Worm (Caenorhabditis elegans): Measurements from ENCODE around the gene ire-1.
A peak's percentile ranks its signal among the peaks of the same experiment; 100 is the strongest.

Gene ire-1

ce11 chrII:8124867-8125266 is at the start of gene ire-1:
ire-1 (minus strand) TSS chrII:8124910.
- TF ChIP-seq hlh-11 (tag; optimal IDR thresholded peaks at IDR 0.05) (peak; percentile 44), pqm-1 (tag; optimal IDR thresholded peaks at IDR 0.05) (peak; percentile 23), hif-1 (tag; optimal IDR thresholded peaks at IDR 0.05) (peak in 1 of 2 experiments; percentile 31), mxl-3 (GFP tag; optimal IDR thresholded peaks at IDR 0.05) (peak; percentile 15), duxl-1 (tag; optimal IDR thresholded peaks at IDR 0.05; ENCODE audit: poor library complexity) (no peak), lin-38 (GFP tag; IDR thresholded peaks at IDR 0.05) (peak; percentile 54), daf-16 (GFP tag; optimal IDR thresholded peaks at IDR 0.05) (no peak), daf-16 (tag; optimal IDR thresholded peaks at IDR 0.05) (peak; percentile 57), lin-39 (tag; optimal IDR thresholded peaks at IDR 0.05) (no peak), Y105C5A.15 (GFP tag; IDR thresholded peaks at IDR 0.05) (no peak), hlh-30 (tag; optimal IDR thresholded peaks at IDR 0.05; ENCODE audit: insufficient read depth) (peak; percentile 42), nhr-76 (tag; optimal IDR thresholded peaks at IDR 0.05) (no peak), dmd-6 (GFP tag; IDR thresholded peaks at IDR 0.05) (peak; percentile 26; the same call in 1 of the 2 replicates), D1046.2 (GFP tag; IDR thresholded peaks at IDR 0.05) (no peak), dpl-1 (GFP tag; optimal IDR thresholded peaks at IDR 0.05) (peak; percentile 69), dve-1 (tag; optimal IDR thresholded peaks at IDR 0.05; ENCODE audit: insufficient read depth) (peak; percentile 72), hmg-1.1 (GFP tag; IDR thresholded peaks at IDR 0.05) (peak; percentile 38; the same call in 1 of the 2 replicates), ceh-28 (tag; optimal IDR thresholded peaks at IDR 0.05) (no peak), nhr-28 (tag; optimal IDR thresholded peaks at IDR 0.05) (peak; percentile 49), rbr-2 (tag; optimal IDR thresholded peaks at IDR 0.05) (peak; percentile 6), lin-29 (GFP tag; IDR thresholded peaks at IDR 0.05) (no peak), T20F7.1 (GFP tag; optimal IDR thresholded peaks at IDR 0.05) (peak; percentile 47), nhr-6 (tag; optimal IDR thresholded peaks at IDR 0.05) (peak; percentile 38), pha-4 (GFP tag; IDR thresholded peaks at IDR 0.05) (peak; percentile 14; the same call in 1 of the 2 replicates), pha-4 (tag; optimal IDR thresholded peaks at IDR 0.05) (peak; percentile 70), mes-2 (tag; optimal IDR thresholded peaks at IDR 0.05; ENCODE audit: poor library complexity, severe bottlenecking) (peak; percentile 75), vab-7 (GFP tag; IDR thresholded peaks at IDR 0.05) (no peak), ztf-7 (tag; optimal IDR thresholded peaks at IDR 0.05) (peak; percentile 17), mep-1 (tag; optimal IDR thresholded peaks at IDR 0.05) (peak; percentile 70), lin-13 (GFP tag; optimal IDR thresholded peaks at IDR 0.05) (peak; percentile 42), lsy-2 (tag; optimal IDR thresholded peaks at IDR 0.05) (peak; percentile 90 to 99), F10B5.3 (tag; optimal IDR thresholded peaks at IDR 0.05) (no peak), lim-7 (GFP tag; IDR thresholded peaks at IDR 0.05) (no peak), daf-19 (GFP tag; conservative IDR thresholded peaks at IDR 0.05) (0 out of 2 replicates have a peak, but pooled peaks have one; percentile 17)

DNA sequence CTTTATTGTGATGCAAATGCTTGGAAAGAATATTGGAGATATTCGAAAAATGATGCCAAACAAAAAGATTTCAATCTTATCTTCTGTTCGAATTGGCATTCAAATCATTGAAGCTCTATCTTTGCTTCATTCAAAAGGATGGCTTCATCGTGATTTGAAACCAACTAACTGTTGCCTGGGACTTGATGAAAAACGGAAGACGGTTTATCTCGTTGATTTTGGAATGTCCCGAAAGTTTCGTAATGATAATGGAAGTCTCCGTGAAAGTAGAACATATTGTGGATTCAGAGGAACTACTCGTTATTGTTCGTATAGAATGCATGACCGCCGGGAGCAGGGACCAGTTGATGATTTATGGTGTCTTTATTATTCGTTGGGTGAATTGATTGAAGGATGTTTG is 49.4 kb upstream of the ire-1 start:
- TF ChIP-seq zag-1 (tag; optimal IDR thresholded peaks at IDR 0.05): no peak
- TF ChIP-seq unc-130 (GFP tag; optimal IDR thresholded peaks at IDR 0.05): no peak
- no peak for TF ChIP-seq nhr-76 (tag; optimal IDR thresholded peaks at IDR 0.05)
- TF ChIP-seq unc-62 (GFP tag; optimal IDR thresholded peaks at IDR 0.05 in 1 of 2): peak in 1 of 2 experiments; percentile 91
- no peak for TF ChIP-seq unc-62 (tag; optimal IDR thresholded peaks at IDR 0.05)
- TF ChIP-seq lir-3 (tag; optimal IDR thresholded peaks at IDR 0.05): no peak
- TF ChIP-seq lin-29 (GFP tag; IDR thresholded peaks at IDR 0.05): no peak

DNA sequence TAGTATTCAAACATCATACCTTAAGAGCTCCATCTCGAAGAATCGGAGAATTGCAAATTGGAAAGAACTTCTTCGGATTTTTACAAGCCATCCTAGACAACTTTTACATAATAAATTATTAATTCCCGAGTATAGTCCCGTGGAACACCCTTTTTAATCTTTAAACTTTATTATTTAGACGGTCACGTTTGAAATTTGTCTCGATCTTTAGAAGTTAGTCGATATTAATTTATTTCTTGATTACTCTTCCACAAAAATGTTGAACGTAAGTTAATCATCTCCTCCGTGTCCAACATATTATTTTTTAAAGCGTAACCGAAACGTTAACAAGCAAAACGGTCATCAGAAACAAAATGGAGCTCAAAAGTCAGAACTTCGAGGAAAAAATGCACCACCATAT is 48.7 kb upstream of the ire-1 start, which contains the start of the genes decr-1.3 and T05C12.1:
TSS of gene decr-1.3 (minus strand) at position 101 of the 400 bp plus-strand sequence.
TSS of gene T05C12.1 (plus strand) at position 232 of the 400 bp plus-strand sequence.
- no peak for TF ChIP-seq gei-8 (GFP tag; optimal IDR thresholded peaks at IDR 0.05)
- TF ChIP-seq snpc-1.2 (GFP tag; IDR thresholded peaks at IDR 0.05): no peak
- TF ChIP-seq D1046.2 (GFP tag; IDR thresholded peaks at IDR 0.05): no peak
- TF ChIP-seq nhr-11 (tag; optimal IDR thresholded peaks at IDR 0.05): no peak
- no peak for TF ChIP-seq ceh-32 (tag; optimal IDR thresholded peaks at IDR 0.05; ENCODE audit: poor library complexity)
- no peak for TF ChIP-seq lin-13 (GFP tag; optimal IDR thresholded peaks at IDR 0.05)
- TF ChIP-seq lin-1 (GFP tag; IDR thresholded peaks at IDR 0.05): no peak
- no peak for TF ChIP-seq lin-39 (tag; optimal IDR thresholded peaks at IDR 0.05)
- TF ChIP-seq set-16 (GFP tag; IDR thresholded peaks at IDR 0.05): no peak
- TF ChIP-seq ztf-7 (tag; optimal IDR thresholded peaks at IDR 0.05): no peak
- no peak for TF ChIP-seq hif-1 (tag; optimal IDR thresholded peaks at IDR 0.05)
- no peak for TF ChIP-seq ama-1 (optimal IDR thresholded peaks at IDR 0.05)
